Fruit fly (Drosophila melanogaster) whole organism, adult: ENCODE results near the gene CG31446.

ENCODE experiments used
- CG11617 ChIP-seq: fragments of 200-800 bp; sonication (Bioruptor generic); optimal IDR thresholded peaks from 2 replicates; lab custom pipeline; 2017; ENCODE audit warnings: mild to moderate bottlenecking, missing biosample characterization, missing genetic modification reagents, missing genetic modification characterization
- CG12768 ChIP-seq: fragments of 200-800 bp; sonication (Bioruptor generic); optimal IDR thresholded peaks from 2 replicates; lab custom pipeline; 2017; ENCODE audit warnings: missing biosample characterization, missing genetic modification characterization, mild to moderate bottlenecking, moderate library complexity, missing genetic modification reagents
- CG14711 ChIP-seq: fragments of 200-800 bp; sonication (Bioruptor generic); optimal IDR thresholded peaks from 2 replicates; lab custom pipeline; 2018; ENCODE audit warnings: missing biosample characterization, mild to moderate bottlenecking, missing genetic modification characterization, moderate library complexity
- CG1620 ChIP-seq: fragments of 200-800 bp; sonication (Bioruptor generic); optimal IDR thresholded peaks from 2 replicates; lab custom pipeline; 2016; ENCODE audit warnings: missing biosample characterization, missing genetic modification characterization
- CG33017 ChIP-seq: fragments of 200-800 bp; sonication (Bioruptor generic); optimal IDR thresholded peaks from 2 replicates; lab custom pipeline; 2018; ENCODE audit warnings: missing biosample characterization, mild to moderate bottlenecking, missing genetic modification characterization, moderate library complexity
- CG5204 ChIP-seq: fragments of 200-800 bp; sonication (Bioruptor generic); optimal IDR thresholded peaks from 2 replicates; lab custom pipeline; 2016; ENCODE audit warnings: missing biosample characterization, missing genetic modification characterization
- CG7045 ChIP-seq: fragments of 200-800 bp; sonication (Bioruptor generic); optimal IDR thresholded peaks from 2 replicates; lab custom pipeline; 2017; ENCODE audit warnings: missing biosample characterization, mild to moderate bottlenecking, missing genetic modification characterization
- CG7101 ChIP-seq: fragments of 200-800 bp; sonication (Bioruptor generic); optimal IDR thresholded peaks from 2 replicates; lab custom pipeline; 2018; ENCODE audit warnings: missing biosample characterization, mild to moderate bottlenecking, missing genetic modification characterization, moderate library complexity
- Clk ChIP-seq: fragments of 200-800 bp; sonication (Bioruptor generic); optimal IDR thresholded peaks from 2 replicates; lab custom pipeline; 2017; ENCODE audit warnings: missing biosample characterization, missing genetic modification characterization
- Crg-1 ChIP-seq: fragments of 200-800 bp; sonication (Bioruptor generic); optimal IDR thresholded peaks from 2 replicates; lab custom pipeline; 2016; ENCODE audit warnings: missing biosample characterization, missing genetic modification characterization
- Hr96 ChIP-seq: fragments of 200-800 bp; sonication (Bioruptor generic); optimal IDR thresholded peaks from 2 replicates; lab custom pipeline; 2016; ENCODE audit warnings: missing biosample characterization, missing genetic modification characterization
- Mnt ChIP-seq: fragments of 200-800 bp; sonication (Bioruptor generic); optimal IDR thresholded peaks from 2 replicates; lab custom pipeline; 2016; ENCODE audit warnings: missing biosample characterization, mild to moderate bottlenecking, missing genetic modification characterization
- bab1 ChIP-seq: fragments of 200-800 bp; sonication (Bioruptor generic); optimal IDR thresholded peaks from 3 replicates; lab custom pipeline; 2019; ENCODE audit warnings: missing biosample characterization, mild to moderate bottlenecking, missing genetic modification characterization, moderate library complexity
- cic ChIP-seq: fragments of 200-800 bp; sonication (Bioruptor generic); optimal IDR thresholded peaks from 2 replicates; lab custom pipeline; 2017; ENCODE audit warnings: missing biosample characterization, mild to moderate bottlenecking, missing genetic modification characterization, moderate library complexity
- cnc ChIP-seq, 2 experiments: fragments of >200 bp; optimal IDR thresholded peaks; 2 replicates each; lab custom pipeline; 2017
- kay ChIP-seq: fragments of 200-800 bp; sonication (Bioruptor generic); peaks from one replicate; lab custom pipeline; 2016; ENCODE audit warnings: missing biosample characterization, missing genetic modification characterization, borderline replicate concordance
- ovo ChIP-seq: fragments of 200-800 bp; sonication (Bioruptor generic); optimal IDR thresholded peaks from 2 replicates; lab custom pipeline; 2016; ENCODE audit warnings: missing biosample characterization, missing genetic modification characterization
- pad ChIP-seq: fragments of 200-800 bp; sonication (Bioruptor generic); optimal IDR thresholded peaks from 3 replicates; lab custom pipeline; 2017; ENCODE audit warnings: missing biosample characterization, missing genetic modification characterization, mild to moderate bottlenecking, moderate library complexity, missing genetic modification reagents
- tj ChIP-seq: fragments of 200-800 bp; sonication (Bioruptor generic); optimal IDR thresholded peaks from 3 replicates; lab custom pipeline; 2017; ENCODE audit warnings: missing biosample characterization, mild to moderate bottlenecking, missing genetic modification characterization, moderate library complexity
- toe ChIP-seq: fragments of 200-800 bp; sonication (Bioruptor generic); optimal IDR thresholded peaks from 2 replicates; lab custom pipeline; 2016; ENCODE audit warnings: missing biosample characterization, missing genetic modification characterization

Gene CG31446

dm6 chr3R:15692786-15693185 lies at the start of gene CG31446:
Gene CG31446 (plus strand): TSS chr3R:15693086.
- no peak for TF ChIP-seq CG5204 (GFP tag; lab: Kevin White, UChicago)
- TF ChIP-seq Mnt (GFP tag; lab: Kevin White, UChicago), result no peak
- no peak for TF ChIP-seq toe (GFP tag; lab: Kevin White, UChicago)

- TF ChIP-seq Mnt (GFP tag; lab: Kevin White, UChicago) (no peak), ovo (no peak), CG11617 (GFP tag; lab: Kevin White, UChicago) (no peak), CG7045 (GFP tag; lab: Kevin White, UChicago) (no peak), CG7101 (no peak), CG1620 (no peak), CG33017 (tag; lab: Kevin White, UChicago) (no peak), cnc (optimal IDR thresholded peaks at IDR 0.05; lab: Kevin White, UChicago) (no peak), Hr96 (GFP tag; lab: Kevin White, UChicago) (no peak), cic (GFP tag; lab: Kevin White, UChicago) (no peak), toe (GFP tag; lab: Kevin White, UChicago) (no peak), Clk (no peak)
These were observed 48.2 kb upstream of the CG31446 start for dm6 chr3R:15644733-15645132.

DNA sequence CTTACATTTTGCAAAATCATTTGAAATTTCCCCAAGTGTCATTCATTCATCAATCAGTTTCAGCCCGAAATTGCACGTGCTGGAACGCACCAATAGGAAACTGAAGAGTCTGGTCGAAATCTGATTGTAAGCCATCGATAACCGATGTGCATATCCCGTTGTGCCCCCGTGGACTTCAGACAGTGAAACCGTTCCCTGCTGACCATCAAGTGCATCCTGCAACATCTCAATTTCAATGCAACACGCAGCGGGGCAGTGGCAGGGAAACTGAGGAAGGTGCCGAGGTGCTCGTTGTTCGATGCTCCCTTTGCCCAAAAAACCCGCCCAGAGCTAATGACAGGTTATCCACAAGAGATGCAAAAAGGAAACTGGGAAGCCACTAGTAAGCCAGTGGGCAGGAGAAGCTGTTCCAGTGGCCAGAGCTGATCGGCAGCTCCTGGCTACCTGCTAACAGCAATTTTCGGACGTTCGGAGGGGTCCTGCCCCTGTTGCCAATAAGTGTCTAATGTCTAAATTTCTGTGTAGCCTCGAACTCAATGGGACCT lies 45.9 kb upstream of the CG31446 start:
- TF ChIP-seq CG33017 (tag; lab: Kevin White, UChicago) (no peak), cic (GFP tag; lab: Kevin White, UChicago) (no peak), CG7101 (no peak), CG7045 (GFP tag; lab: Kevin White, UChicago) (no peak), tj (no peak), CG14711 (no peak)

dm6 chr3R:15648898-15649297 lies 44.0 kb upstream of the CG31446 start:
- TF ChIP-seq CG33017 (tag; lab: Kevin White, UChicago), result no peak

DNA sequence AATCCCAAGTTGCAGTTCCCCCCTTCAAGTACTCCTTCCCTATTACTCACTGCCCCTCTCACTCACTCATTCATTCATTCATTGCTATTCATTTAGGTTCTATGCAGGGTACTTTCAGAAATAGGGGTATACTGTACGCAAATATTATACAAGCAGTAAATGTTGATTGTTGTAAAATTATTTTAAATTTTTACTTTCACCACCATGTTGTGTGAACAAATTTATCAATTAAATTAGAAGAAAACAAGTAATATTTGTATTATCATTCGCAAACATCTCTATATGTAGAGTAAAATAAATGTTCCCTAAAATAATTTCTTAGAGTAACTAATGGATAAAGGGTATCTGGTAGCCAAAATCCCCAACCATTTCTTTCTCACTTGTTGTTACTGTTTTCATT lies 42.6 kb upstream of the CG31446 start:
- no peak for TF ChIP-seq CG12768
- no peak for TF ChIP-seq bab1 (GFP tag; lab: Kevin White, UChicago)
- TF ChIP-seq CG14711, result no peak
- TF ChIP-seq pad, result no peak
- no peak for TF ChIP-seq Mnt (GFP tag; lab: Kevin White, UChicago)
- TF ChIP-seq ovo, result no peak
- TF ChIP-seq CG7045 (GFP tag; lab: Kevin White, UChicago), result no peak
- no peak for TF ChIP-seq cic (GFP tag; lab: Kevin White, UChicago)
- no peak for TF ChIP-seq cnc (optimal IDR thresholded peaks at IDR 0.05; lab: Kevin White, UChicago)
- TF ChIP-seq toe (GFP tag; lab: Kevin White, UChicago), result no peak

- TF ChIP-seq Mnt (GFP tag; lab: Kevin White, UChicago), result no peak
- TF ChIP-seq CG12768, result no peak
- TF ChIP-seq CG7045 (GFP tag; lab: Kevin White, UChicago), result no peak
- no peak for TF ChIP-seq CG7101
- no peak for TF ChIP-seq Crg-1 (GFP tag; lab: Kevin White, UChicago)
- TF ChIP-seq Hr96 (GFP tag; lab: Kevin White, UChicago), result no peak
- TF ChIP-seq Clk, result no peak
- no peak for TF ChIP-seq CG33017 (tag; lab: Kevin White, UChicago)
- no peak for TF ChIP-seq CG1620
- no peak for TF ChIP-seq CG11617 (GFP tag; lab: Kevin White, UChicago)
- TF ChIP-seq tj, result no peak
- TF ChIP-seq kay (GFP tag; lab: Kevin White, UChicago), result no peak
- TF ChIP-seq cnc (optimal IDR thresholded peaks at IDR 0.05; lab: Kevin White, UChicago), result no peak
- no peak for TF ChIP-seq ovo
- TF ChIP-seq toe (GFP tag; lab: Kevin White, UChicago), result no peak
- TF ChIP-seq bab1 (GFP tag; lab: Kevin White, UChicago), result no peak
- TF ChIP-seq CG14711, result no peak
- no peak for TF ChIP-seq CG5204 (GFP tag; lab: Kevin White, UChicago)
- TF ChIP-seq pad, result no peak
These were observed 42.2 kb upstream of the CG31446 start for dm6 chr3R:15650669-15651068.

- TF ChIP-seq CG5204 (GFP tag; lab: Kevin White, UChicago) (no peak), Crg-1 (GFP tag; lab: Kevin White, UChicago) (no peak), Clk (no peak), CG7045 (GFP tag; lab: Kevin White, UChicago) (no peak), kay (GFP tag; lab: Kevin White, UChicago) (no peak), cnc (optimal IDR thresholded peaks at IDR 0.05; lab: Kevin White, UChicago) (no peak), ovo (no peak), CG1620 (no peak), pad (no peak), CG7101 (no peak), CG11617 (GFP tag; lab: Kevin White, UChicago) (no peak)
These were observed 41.0 kb upstream of the CG31446 start for dm6 chr3R:15651770-15652410.
